Fruit fly (Drosophila melanogaster): ENCODE results near the gene CG12594.

- no peak for TF ChIP-seq kay (GFP tag; ENCODE audit: borderline replicate concordance)
- TF ChIP-seq CG12768 (GFP tag; optimal IDR thresholded peaks at IDR 0.05), result peak; percentile 37
- TF ChIP-seq pad (GFP tag; optimal IDR thresholded peaks at IDR 0.05), result no peak
Measured at dm6 chr3R:11683675-11684074, 37.9 kb upstream of the CG12594 start.
